Fruit fly (Drosophila melanogaster): Measurements from ENCODE around the gene CG3407.

The CG3407 gene

DNA sequence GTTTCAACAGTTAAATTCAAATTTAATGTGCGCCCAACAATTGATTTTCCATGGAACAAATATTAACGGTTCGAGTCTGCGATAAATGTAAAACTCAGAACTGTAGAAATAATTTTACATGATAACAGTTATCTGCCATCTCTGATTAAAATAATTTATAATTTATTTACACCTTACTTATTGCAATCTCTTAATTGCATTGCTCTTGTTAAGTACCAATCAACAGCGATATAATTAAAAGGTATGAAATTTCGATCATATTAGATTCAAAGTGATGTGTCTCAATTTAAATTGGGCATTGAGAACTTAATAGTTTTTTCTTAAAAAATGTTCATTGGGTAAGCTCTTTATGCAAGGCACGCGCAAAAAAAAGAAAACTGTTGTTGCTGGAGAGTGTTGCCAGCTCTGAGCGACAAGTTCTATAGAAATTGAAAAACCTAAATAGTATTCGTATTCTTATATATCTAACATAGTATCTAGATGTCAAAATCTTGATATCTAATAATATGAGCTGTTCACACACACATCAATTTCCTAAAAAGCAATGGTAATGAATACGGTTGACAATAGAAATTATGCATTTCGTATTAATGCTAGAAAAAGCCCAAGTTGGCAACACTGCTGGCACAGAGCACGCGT is 10.3 kb downstream of the CG3407 start (continued):
- no peak for TF ChIP-seq CG12236 (GFP tag; optimal IDR thresholded peaks at IDR 0.05)
- peak; percentile 22 for TF ChIP-seq Mes4 (GFP tag; optimal IDR thresholded peaks at IDR 0.05)
- peak; percentile 39 for TF ChIP-seq slp2 (GFP tag; optimal IDR thresholded peaks at IDR 0.05)
- TF ChIP-seq CG13287 (GFP tag; IDR thresholded peaks at IDR 0.05; ENCODE audit: partially characterized antibody): peak; percentile 37
- peak; percentile 18 for TF ChIP-seq CG16815 (GFP tag; optimal IDR thresholded peaks at IDR 0.05)
- peak in 1 of 2 experiments; percentile 20 for TF ChIP-seq crp (GFP tag; optimal IDR thresholded peaks at IDR 0.05)
- TF ChIP-seq CG11247 (GFP tag; IDR thresholded peaks at IDR 0.05): peak; percentile 61
- peak; percentile 81 for TF ChIP-seq HmgZ (tag; optimal IDR thresholded peaks at IDR 0.05)
- TF ChIP-seq CG8089 (GFP tag; optimal IDR thresholded peaks at IDR 0.05): no peak
- no peak for TF ChIP-seq ab (GFP tag; optimal IDR thresholded peaks at IDR 0.05)
- no peak for TF ChIP-seq CG4282 (GFP tag; optimal IDR thresholded peaks at IDR 0.05)
- TF ChIP-seq Gsc (GFP tag; IDR thresholded peaks at IDR 0.05): no peak
- peak; percentile 8 for TF ChIP-seq pzg (GFP tag; optimal IDR thresholded peaks at IDR 0.05)
- TF ChIP-seq CG3726 (GFP tag; IDR thresholded peaks at IDR 0.05): 0 out of 3 replicates have a peak, but pooled peaks have one; percentile 19
- peak; percentile 0 for TF ChIP-seq run (tag; optimal IDR thresholded peaks at IDR 0.05)
- peak; percentile 20 for TF ChIP-seq Bdp1 (GFP tag; optimal IDR thresholded peaks at IDR 0.05)
- TF ChIP-seq vnd (GFP tag; IDR thresholded peaks at IDR 0.05; ENCODE audit: partially characterized antibody): no peak
- peak; percentile 20 for TF ChIP-seq Meics (GFP tag; optimal IDR thresholded peaks at IDR 0.05)
- TF ChIP-seq crol (GFP tag; IDR thresholded peaks at IDR 0.05): no peak
- TF ChIP-seq CG17802 (tag; optimal IDR thresholded peaks at IDR 0.05): no peak
- no peak for TF ChIP-seq cg (GFP tag; optimal IDR thresholded peaks at IDR 0.05)
- TF ChIP-seq MTF-1 (GFP tag; optimal IDR thresholded peaks at IDR 0.05; ENCODE audit: borderline replicate concordance): peak; percentile 12
- TF ChIP-seq Dip3 (GFP tag; optimal IDR thresholded peaks at IDR 0.05): peak; percentile 61
- TF ChIP-seq CG6272 (GFP tag; IDR thresholded peaks at IDR 0.05): peak; percentile 45; the same call in 1 of the 2 replicates
- peak; percentile 54 for TF ChIP-seq Bteb2 (GFP tag; optimal IDR thresholded peaks at IDR 0.05)
- peak; percentile 3 for TF ChIP-seq CG8359 (GFP tag; optimal IDR thresholded peaks at IDR 0.05; ENCODE audit: borderline replicate concordance)
- no peak for TF ChIP-seq CG8765 (GFP tag; IDR thresholded peaks at IDR 0.05)
- no peak for TF ChIP-seq CG10147 (GFP tag; optimal IDR thresholded peaks at IDR 0.05)
- TF ChIP-seq Oli (tag; optimal IDR thresholded peaks at IDR 0.05): peak; percentile 71
- TF ChIP-seq CG12155 (GFP tag; optimal IDR thresholded peaks at IDR 0.05): peak; percentile 40
- TF ChIP-seq CG2889 (GFP tag; IDR thresholded peaks at IDR 0.05): 0 out of 3 replicates have a peak, but pooled peaks have one; percentile 54
- TF ChIP-seq CG10431 (GFP tag; optimal IDR thresholded peaks at IDR 0.05): no peak
- peak; percentile 70 for TF ChIP-seq CG18476 (GFP tag; optimal IDR thresholded peaks at IDR 0.05)
- peak; percentile 68; the same call in 2 of the 3 replicates for TF ChIP-seq CG11456 (GFP tag; IDR thresholded peaks at IDR 0.05)
- no peak for TF ChIP-seq Dad (GFP tag; optimal IDR thresholded peaks at IDR 0.05)
- TF ChIP-seq CG6791 (GFP tag; IDR thresholded peaks at IDR 0.05; ENCODE audit: partially characterized antibody): no peak
- TF ChIP-seq ind (GFP tag; optimal IDR thresholded peaks at IDR 0.05): peak; percentile 54
- TF ChIP-seq Awh (GFP tag; IDR thresholded peaks at IDR 0.05): 0 out of 2 replicates have a peak, but pooled peaks have one; percentile 19
- no peak for TF ChIP-seq dmrt99B (tag; optimal IDR thresholded peaks at IDR 0.05)
- no peak for TF ChIP-seq CG1024 (GFP tag; IDR thresholded peaks at IDR 0.05)
- no peak for TF ChIP-seq cad (GFP tag; optimal IDR thresholded peaks at IDR 0.05)
- peak; percentile 46 for TF ChIP-seq eyg (GFP tag; optimal IDR thresholded peaks at IDR 0.05)
- peak; percentile 28 for TF ChIP-seq CG8944 (GFP tag; optimal IDR thresholded peaks at IDR 0.05)
- peak; percentile 71 for TF ChIP-seq salm (tag; optimal IDR thresholded peaks at IDR 0.05)
- no peak for TF ChIP-seq br (optimal IDR thresholded peaks at IDR 0.05)
- peak; percentile 86 for TF ChIP-seq gem (tag; optimal IDR thresholded peaks at IDR 0.05)
- TF ChIP-seq chif (GFP tag; optimal IDR thresholded peaks at IDR 0.05): peak in 1 of 2 experiments; percentile 30
- TF ChIP-seq BtbVII (GFP tag; optimal IDR thresholded peaks at IDR 0.05): peak; percentile 42
- no peak for TF ChIP-seq CG8478 (optimal IDR thresholded peaks at IDR 0.05)
- TF ChIP-seq Dfd (GFP tag; optimal IDR thresholded peaks at IDR 0.05): no peak

All from whole organism, embryonic.